Worm (Caenorhabditis elegans) whole organism, L2 larva: ENCODE results near the gene C49H3.4.

Source experiments
- C34F6.9 ChIP-seq: fragments of 150-350 bp; optimal IDR thresholded peaks from 2 replicates; lab custom pipeline; 2014; ENCODE audit warnings: missing biosample characterization, missing genetic modification characterization
- F13H6.1 ChIP-seq: sonication (generic microtip); optimal IDR thresholded peaks from 2 replicates; lab custom pipeline; 2016; ENCODE audit warnings: missing genetic modification characterization, missing compliant biosample characterization
- R02D3.7 ChIP-seq: fragments of 150-350 bp; optimal IDR thresholded peaks from 2 replicates; lab custom pipeline; 2014; ENCODE audit warnings: missing biosample characterization, missing genetic modification characterization
- Y55F3AM.14 ChIP-seq: fragments of 200-800 bp; sonication (Bioruptor generic); optimal IDR thresholded peaks from 2 replicates; lab custom pipeline; 2018; ENCODE audit warnings: mild to moderate bottlenecking, missing genetic modification characterization, missing compliant biosample characterization
- ZK546.5 ChIP-seq: sonication (generic microtip); optimal IDR thresholded peaks from 2 replicates; lab custom pipeline; 2017; ENCODE audit warnings: missing biosample characterization, missing genetic modification characterization
- alr-1 ChIP-seq: fragments of 150-350 bp; optimal IDR thresholded peaks from 2 replicates; lab custom pipeline; 2014; ENCODE audit warnings: missing biosample characterization, missing genetic modification characterization
- ama-1 ChIP-seq: fragments of 150-350 bp; optimal IDR thresholded peaks from 2 replicates; lab custom pipeline; 2018; ENCODE audit warnings: inconsistent platforms
- blmp-1 ChIP-seq: sonication (generic microtip); optimal IDR thresholded peaks from 2 replicates; lab custom pipeline; 2017; ENCODE audit warnings: missing genetic modification characterization, mild to moderate bottlenecking, missing compliant biosample characterization, antibody characterized with exemption, moderate library complexity; ENCODE audit not compliant: insufficient read depth
- crh-2 ChIP-seq: sonication (generic microtip); optimal IDR thresholded peaks from 2 replicates; lab custom pipeline; 2017; ENCODE audit warnings: missing biosample characterization, missing genetic modification characterization
- egl-27 ChIP-seq: sonication (generic microtip); optimal IDR thresholded peaks from 3 replicates; lab custom pipeline; 2017; ENCODE audit warnings: missing biosample characterization, missing genetic modification reagents, missing genetic modification characterization
- elt-1 ChIP-seq: fragments of 150-350 bp; optimal IDR thresholded peaks from 2 replicates; lab custom pipeline; 2014; ENCODE audit warnings: missing biosample characterization, missing genetic modification characterization
- fos-1 ChIP-seq: fragments of 150-350 bp; optimal IDR thresholded peaks from 2 replicates; lab custom pipeline; 2014; ENCODE audit warnings: missing biosample characterization, missing genetic modification characterization
- gmeb-1 ChIP-seq: fragments of 150-350 bp; optimal IDR thresholded peaks from 2 replicates; lab custom pipeline; 2014; ENCODE audit warnings: missing biosample characterization, missing genetic modification characterization
- lin-11 ChIP-seq: fragments of 150-350 bp; sonication (generic microtip); optimal IDR thresholded peaks from 2 replicates; lab custom pipeline; 2014; ENCODE audit warnings: missing biosample characterization, missing genetic modification characterization, inconsistent platforms, mixed read lengths
- lin-13 ChIP-seq: fragments of 150-350 bp; optimal IDR thresholded peaks from 2 replicates; lab custom pipeline; 2014; ENCODE audit warnings: missing biosample characterization, missing genetic modification reagents, missing genetic modification characterization
- lsy-2 ChIP-seq, 2 experiments: fragments of 150-350 bp in 1 of 2; sonication (generic microtip) in 1 of 2; optimal IDR thresholded peaks; 2 replicates each; lab custom pipeline; 2014 to 2017; ENCODE audit warnings: missing biosample characterization in 2 of 2, missing genetic modification characterization in 2 of 2
- nhr-10 ChIP-seq: sonication (generic microtip); optimal IDR thresholded peaks from 2 replicates; lab custom pipeline; 2017; ENCODE audit warnings: missing biosample characterization, missing genetic modification characterization
- nhr-12 ChIP-seq: fragments of 150-350 bp; optimal IDR thresholded peaks from 2 replicates; lab custom pipeline; 2014; ENCODE audit warnings: missing biosample characterization, missing genetic modification characterization
- nhr-129 ChIP-seq: fragments of 150-350 bp; optimal IDR thresholded peaks from 2 replicates; lab custom pipeline; 2014; ENCODE audit warnings: missing biosample characterization, missing genetic modification characterization
- nhr-21 ChIP-seq: fragments of 150-350 bp; optimal IDR thresholded peaks from 2 replicates; lab custom pipeline; 2014; ENCODE audit warnings: missing biosample characterization, missing genetic modification characterization
- nhr-23 ChIP-seq: fragments of 150-350 bp; optimal IDR thresholded peaks from 2 replicates; lab custom pipeline; 2014; ENCODE audit warnings: missing biosample characterization, missing genetic modification reagents, missing genetic modification characterization
- nhr-25 ChIP-seq: fragments of 150-350 bp; sonication (generic microtip); optimal IDR thresholded peaks from 3 replicates; lab custom pipeline; 2014; ENCODE audit warnings: missing biosample characterization, missing genetic modification characterization
- nhr-6 ChIP-seq: fragments of 150-350 bp; optimal IDR thresholded peaks from 2 replicates; lab custom pipeline; 2014; ENCODE audit warnings: missing biosample characterization, missing genetic modification characterization
- sem-4 ChIP-seq: fragments of 150-350 bp; optimal IDR thresholded peaks from 2 replicates; lab custom pipeline; 2014; ENCODE audit warnings: missing biosample characterization, missing genetic modification reagents, missing genetic modification characterization
- skn-1 ChIP-seq: sonication (generic microtip); optimal IDR thresholded peaks from 2 replicates; lab custom pipeline; 2017; ENCODE audit warnings: missing biosample characterization, missing genetic modification characterization
- sma-3 ChIP-seq: sonication (generic microtip); optimal IDR thresholded peaks from 2 replicates; lab custom pipeline; 2016; ENCODE audit warnings: missing genetic modification reagents, missing genetic modification characterization, missing compliant biosample characterization
- sma-9 ChIP-seq, 2 experiments: fragments of 150-350 bp in 1 of 2; sonication (generic microtip) in 1 of 2; optimal IDR thresholded peaks; 2 replicates each; lab custom pipeline; 2014 to 2016; ENCODE audit warnings: missing genetic modification characterization in 2 of 2, mild to moderate bottlenecking in 1 of 2, missing biosample characterization in 1 of 2, missing compliant biosample characterization in 1 of 2, missing genetic modification reagents in 1 of 2, moderate library complexity in 1 of 2
- snpc-4 ChIP-seq: fragments of 150-350 bp; optimal IDR thresholded peaks from 2 replicates; lab custom pipeline; 2014; ENCODE audit warnings: missing biosample characterization, missing genetic modification characterization
- unc-39 ChIP-seq: fragments of 150-350 bp; optimal IDR thresholded peaks from 2 replicates; lab custom pipeline; 2014; ENCODE audit warnings: missing biosample characterization, missing genetic modification characterization
- unc-55 ChIP-seq: fragments of 150-350 bp; sonication (generic microtip); optimal IDR thresholded peaks from 3 replicates; lab custom pipeline; 2014; ENCODE audit warnings: missing biosample characterization, missing genetic modification reagents, missing genetic modification characterization
- unc-62 ChIP-seq: fragments of 150-350 bp; optimal IDR thresholded peaks from 2 replicates; lab custom pipeline; 2014; ENCODE audit warnings: missing biosample characterization, missing genetic modification reagents, missing genetic modification characterization
- ztf-1 ChIP-seq: fragments of 200-800 bp; sonication (Bioruptor generic); conservative IDR thresholded peaks from 2 replicates; pipeline ENCODE4 v1.3.6; 2022; ENCODE audit warnings: missing genetic modification characterization, missing compliant biosample characterization
- ztf-11 ChIP-seq: sonication (generic microtip); optimal IDR thresholded peaks from 2 replicates; lab custom pipeline; 2017; ENCODE audit warnings: missing biosample characterization, missing genetic modification characterization

C49H3.4 gene

ce11 chrIV:7923982-7924480, 8.9 kb downstream of the C49H3.4 start, which contains the start of the genes xpo-3 and C49H3.3:
Gene xpo-3, minus strand, starts transcription at chrIV:7924032.
Gene C49H3.3, plus strand, starts transcription at chrIV:7924350.
- TF ChIP-seq nhr-25 (tag; lab: Kevin White, UChicago), result peak; percentile 26
- TF ChIP-seq ztf-1 (GFP tag; lab: Robert Waterston, UW), result no peak
- peak; percentile 50 for TF ChIP-seq crh-2
- TF ChIP-seq nhr-129 (tag; lab: Kevin White, UChicago), result peak; percentile 50
- peak; percentile 63 for TF ChIP-seq unc-55 (GFP tag; lab: Kevin White, UChicago)
- TF ChIP-seq ZK546.5 (tag; lab: Kevin White, UChicago), result no peak
- peak; percentile 58 for TF ChIP-seq C34F6.9
- peak in 1 of 2 experiments; percentile 69 for TF ChIP-seq lsy-2 (tag; optimal IDR thresholded peaks at IDR 0.05; lab: Kevin White, UChicago)
- TF ChIP-seq nhr-21 (tag; lab: Kevin White, UChicago), result no peak
- peak; percentile 5 for TF ChIP-seq fos-1

- TF ChIP-seq nhr-6 (tag; lab: Kevin White, UChicago), result no peak
- no peak for TF ChIP-seq nhr-12 (tag; lab: Kevin White, UChicago)
- no peak for TF ChIP-seq elt-1 (tag; lab: Kevin White, UChicago)
- TF ChIP-seq Y55F3AM.14 (GFP tag; lab: Kevin White, UChicago), result no peak
- no peak for TF ChIP-seq skn-1 (tag; lab: Kevin White, UChicago)
- TF ChIP-seq sem-4 (tag; lab: Kevin White, UChicago), result no peak
- TF ChIP-seq nhr-21 (tag; lab: Kevin White, UChicago), result no peak
- no peak for TF ChIP-seq nhr-23 (tag; lab: Kevin White, UChicago)
- TF ChIP-seq egl-27 (tag; lab: Kevin White, UChicago), result no peak
- no peak for TF ChIP-seq nhr-129 (tag; lab: Kevin White, UChicago)
- TF ChIP-seq blmp-1 (tag; lab: Kevin White, UChicago), result no peak
- no peak for TF ChIP-seq nhr-25 (tag; lab: Kevin White, UChicago)
- no peak for TF ChIP-seq F13H6.1 (tag; lab: Kevin White, UChicago)
- TF ChIP-seq lin-11 (tag; lab: Kevin White, UChicago), result no peak
- no peak for TF ChIP-seq ztf-11 (tag; lab: Kevin White, UChicago)
- no peak for TF ChIP-seq sma-3 (GFP tag; lab: Kevin White, UChicago)
These were observed 10.1 kb downstream of the C49H3.4 start for ce11 chrIV:7924975-7925828.

ce11 chrIV:7926102-7926840, 11.2 kb downstream of the C49H3.4 start, which contains the start of gene rps-2:
Gene rps-2, minus strand, starts transcription at chrIV:7926391.
- peak; percentile 28 for TF ChIP-seq lin-13
- TF ChIP-seq crh-2, result no peak
- TF ChIP-seq fos-1, result peak; percentile 1
- TF ChIP-seq C34F6.9, result peak; percentile 50
- peak in 1 of 2 experiments; percentile 32 for TF ChIP-seq lsy-2 (tag; optimal IDR thresholded peaks at IDR 0.05; lab: Kevin White, UChicago)
- TF ChIP-seq skn-1 (tag; lab: Kevin White, UChicago), result no peak
- TF ChIP-seq gmeb-1, result no peak
- no peak for TF ChIP-seq sma-9 (GFP tag; optimal IDR thresholded peaks at IDR 0.05; lab: Kevin White, UChicago)
- no peak for TF ChIP-seq sma-9 (tag; optimal IDR thresholded peaks at IDR 0.05; lab: Kevin White, UChicago)
- TF ChIP-seq nhr-10 (tag; lab: Kevin White, UChicago), result no peak
- no peak for TF ChIP-seq nhr-21 (tag; lab: Kevin White, UChicago)
- no peak for TF ChIP-seq ama-1
- TF ChIP-seq alr-1 (tag; lab: Kevin White, UChicago), result no peak
- TF ChIP-seq nhr-129 (tag; lab: Kevin White, UChicago), result peak; percentile 10

- TF ChIP-seq elt-1 (tag; lab: Kevin White, UChicago) (no peak), snpc-4 (tag; lab: Kevin White, UChicago) (no peak), C34F6.9 (no peak), R02D3.7 (tag; lab: Kevin White, UChicago) (no peak), egl-27 (tag; lab: Kevin White, UChicago) (no peak), ZK546.5 (tag; lab: Kevin White, UChicago) (no peak), nhr-10 (tag; lab: Kevin White, UChicago) (no peak), unc-62 (GFP tag; lab: Kevin White, UChicago) (no peak), unc-39 (tag; lab: Kevin White, UChicago) (no peak)
These were observed 12.1 kb downstream of the C49H3.4 start, which contains the start of gene C49H3.12 for ce11 chrIV:7927218-7927617. Gene C49H3.12, minus strand, starts transcription at chrIV:7927318.
